Worm (Caenorhabditis elegans) whole organism, early embryonic: ENCODE results near the gene F59H6.14.

Experiments
- B0310.2 ChIP-seq: sonication (generic microtip); optimal IDR thresholded peaks from 2 replicates; lab custom pipeline; 2016; ENCODE audit warnings: mild to moderate bottlenecking, missing genetic modification characterization, missing compliant biosample characterization
- aly-1 ChIP-seq: sonication (generic microtip); optimal IDR thresholded peaks from 2 replicates; lab custom pipeline; 2016; ENCODE audit warnings: missing genetic modification characterization, missing compliant biosample characterization
- ama-1 ChIP-seq: fragments of 150-350 bp; optimal IDR thresholded peaks from 2 replicates; lab custom pipeline; 2014
- ceh-13 ChIP-seq: fragments of 200-800 bp; sonication (Bioruptor generic); optimal IDR thresholded peaks from 2 replicates; lab custom pipeline; 2018; ENCODE audit warnings: mild to moderate bottlenecking, missing genetic modification characterization, missing compliant biosample characterization
- ceh-36 ChIP-seq: sonication (generic microtip); optimal IDR thresholded peaks from 2 replicates; lab custom pipeline; 2016; ENCODE audit warnings: missing genetic modification characterization, inconsistent platforms, missing compliant biosample characterization
- ets-7 ChIP-seq: sonication (generic microtip); optimal IDR thresholded peaks from 2 replicates; lab custom pipeline; 2016; ENCODE audit warnings: missing genotype, missing genetic modification characterization, missing compliant biosample characterization
- flt-1 ChIP-seq: fragments of 200-800 bp; sonication (Bioruptor generic); IDR thresholded peaks from 2 replicates; pipeline ENCODE4 v1.3.6; 2022; ENCODE audit warnings: missing genetic modification characterization, missing compliant biosample characterization
- hmbx-1 ChIP-seq: sonication (generic microtip); optimal IDR thresholded peaks from 2 replicates; lab custom pipeline; 2016; ENCODE audit warnings: mild to moderate bottlenecking, missing genetic modification characterization, missing compliant biosample characterization
- hmg-4 ChIP-seq: fragments of 200-800 bp; sonication (Bioruptor generic); optimal IDR thresholded peaks from 2 replicates; lab custom pipeline; 2018; ENCODE audit warnings: mild to moderate bottlenecking, missing genetic modification characterization, missing compliant biosample characterization
- hnd-1 ChIP-seq: sonication (generic microtip); optimal IDR thresholded peaks from 2 replicates; lab custom pipeline; 2016; ENCODE audit warnings: missing genetic modification characterization, missing compliant biosample characterization
- scrt-1 ChIP-seq: fragments of 200-800 bp; sonication (Bioruptor generic); IDR thresholded peaks from 2 replicates; pipeline ENCODE4 v1.3.6; 2022; ENCODE audit warnings: missing genetic modification characterization, missing compliant biosample characterization
- sea-1 ChIP-seq: fragments of 200-800 bp; sonication (Bioruptor generic); conservative IDR thresholded peaks from 2 replicates; pipeline ENCODE4 v1.3.6; 2022; ENCODE audit warnings: missing genetic modification characterization, missing compliant biosample characterization
- tbx-11 ChIP-seq: fragments of 200-800 bp; sonication (Bioruptor generic); IDR thresholded peaks from 2 replicates; pipeline ENCODE4 v1.3.6; 2022; ENCODE audit warnings: missing genetic modification characterization, missing compliant biosample characterization
- tbx-37 ChIP-seq: fragments of 200-800 bp; sonication (Bioruptor generic); conservative IDR thresholded peaks from 2 replicates; pipeline ENCODE4 v1.3.6; 2022; ENCODE audit warnings: missing genetic modification reagents, missing genetic modification characterization, missing compliant biosample characterization

DNA sequence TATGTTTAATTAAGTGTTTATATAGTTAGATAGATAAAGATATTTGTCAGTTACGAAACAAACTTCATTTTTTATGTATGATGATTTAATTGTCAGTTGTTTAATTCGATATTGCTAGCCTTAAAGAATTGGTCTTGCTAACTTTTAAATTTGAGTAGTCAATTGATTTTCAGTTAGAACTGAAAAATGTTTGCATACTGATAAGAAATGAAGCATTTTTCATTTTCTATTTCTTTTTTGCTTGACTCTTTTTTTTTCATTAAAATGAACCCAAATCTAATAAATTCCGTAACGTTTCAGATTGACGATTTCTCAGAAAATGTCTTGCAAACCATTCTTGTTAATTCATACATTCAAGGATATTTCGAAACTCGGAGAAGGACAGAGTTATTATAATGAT is 37.1 kb upstream of the F59H6.14 start, which contains the start of gene math-20:
- TF ChIP-seq flt-1 (GFP tag; lab: Robert Waterston, UW) (no peak), ama-1 (lab: Kevin White, UChicago) (no peak), ceh-36 (tag; lab: Kevin White, UChicago) (no peak), ceh-13 (GFP tag; lab: Kevin White, UChicago) (no peak), aly-1 (tag; lab: Kevin White, UChicago) (no peak), hmbx-1 (tag; lab: Kevin White, UChicago) (no peak), B0310.2 (tag; lab: Kevin White, UChicago) (no peak), ets-7 (tag; lab: Kevin White, UChicago) (no peak), hmg-4 (GFP tag; lab: Kevin White, UChicago) (no peak), tbx-11 (GFP tag; lab: Robert Waterston, UW) (no peak), tbx-37 (GFP tag; lab: Robert Waterston, UW) (no peak), scrt-1 (GFP tag; lab: Robert Waterston, UW) (no peak), sea-1 (GFP tag; lab: Robert Waterston, UW) (no peak), hnd-1 (tag; lab: Kevin White, UChicago) (no peak)
